Worm (Caenorhabditis elegans) whole organism, L4 larva: ENCODE results near the gene rps-30.

ENCODE experiments used
- mxl-3 ChIP-seq: fragments of 200-800 bp; sonication (Bioruptor generic); optimal IDR thresholded peaks from 2 replicates; lab custom pipeline; 2018; ENCODE audit warnings: mild to moderate bottlenecking, missing genetic modification characterization, missing compliant biosample characterization
- pqm-1 ChIP-seq: sonication (generic microtip); optimal IDR thresholded peaks from 2 replicates; lab custom pipeline; 2017; ENCODE audit warnings: missing biosample characterization, missing genetic modification characterization
- zag-1 ChIP-seq: fragments of 150-350 bp; optimal IDR thresholded peaks from 2 replicates; lab custom pipeline; 2014; ENCODE audit warnings: missing biosample characterization, missing genetic modification characterization

DNA sequence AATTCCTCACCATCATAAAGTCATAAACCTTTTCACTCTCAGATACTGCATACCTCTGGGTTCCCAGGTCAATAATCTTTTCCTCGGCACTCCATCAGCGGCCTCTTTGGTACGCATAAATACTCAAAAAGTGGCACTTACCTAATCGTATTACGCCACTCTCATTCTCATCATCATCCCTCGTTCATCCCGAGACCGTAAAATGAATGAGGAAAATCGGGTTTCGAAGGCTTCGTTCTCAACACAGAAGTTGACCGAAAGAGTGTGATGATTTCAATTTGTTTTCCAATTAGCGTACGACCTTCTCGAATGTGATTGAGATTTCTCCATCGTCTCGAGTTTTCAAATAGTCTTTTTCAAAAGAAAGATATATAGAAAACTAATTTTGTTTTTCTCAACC, 36.4 kb upstream of the rps-30 start:
- no peak for TF ChIP-seq pqm-1 (tag; lab: Kevin White, UChicago)
- no peak for TF ChIP-seq mxl-3 (GFP tag; lab: Kevin White, UChicago)
- no peak for TF ChIP-seq zag-1 (tag; lab: Kevin White, UChicago)
